Worm (Caenorhabditis elegans): Measurements from ENCODE around the gene atln-1.

DNA sequence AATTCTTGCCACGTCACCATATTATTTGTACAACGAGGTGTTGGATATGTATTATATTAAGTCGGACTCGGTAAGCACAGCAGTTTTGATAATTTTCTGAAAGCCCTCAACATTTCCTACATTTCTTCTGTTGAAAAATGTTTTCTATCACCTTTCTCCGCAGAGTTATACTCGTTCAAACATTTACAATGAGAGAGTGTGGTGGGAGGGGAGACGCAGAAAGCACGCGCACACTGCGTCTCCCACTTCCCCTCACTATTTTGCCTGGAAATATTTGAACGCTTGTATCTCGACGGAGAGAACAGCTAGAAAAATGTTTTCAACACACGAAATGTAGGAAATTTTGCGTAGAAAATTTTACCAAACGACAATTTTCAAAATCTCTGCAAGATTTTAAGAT lies 24.3 kb upstream of the atln-1 start:
- TF ChIP-seq hlh-13 (GFP tag; optimal IDR thresholded peaks at IDR 0.05) = no peak
- TF ChIP-seq dve-1 (tag; optimal IDR thresholded peaks at IDR 0.05) = no peak
- no peak for TF ChIP-seq pqm-1 (tag; optimal IDR thresholded peaks at IDR 0.05)
- TF ChIP-seq pha-2 (tag; optimal IDR thresholded peaks at IDR 0.05) = no peak
